Worm (Caenorhabditis elegans) whole organism, L2 larva: ENCODE data around the gene C05D11.5.

ENCODE experiments used
- C34F6.9 ChIP-seq: fragments of 150-350 bp; optimal IDR thresholded peaks from 2 replicates; lab custom pipeline; 2014; ENCODE audit warnings: missing biosample characterization, missing genetic modification characterization
- F13H6.1 ChIP-seq: sonication (generic microtip); optimal IDR thresholded peaks from 2 replicates; lab custom pipeline; 2016; ENCODE audit warnings: missing genetic modification characterization, missing compliant biosample characterization
- R02D3.7 ChIP-seq: fragments of 150-350 bp; optimal IDR thresholded peaks from 2 replicates; lab custom pipeline; 2014; ENCODE audit warnings: missing biosample characterization, missing genetic modification characterization
- Y55F3AM.14 ChIP-seq: fragments of 200-800 bp; sonication (Bioruptor generic); optimal IDR thresholded peaks from 2 replicates; lab custom pipeline; 2018; ENCODE audit warnings: mild to moderate bottlenecking, missing genetic modification characterization, missing compliant biosample characterization
- ZK546.5 ChIP-seq: sonication (generic microtip); optimal IDR thresholded peaks from 2 replicates; lab custom pipeline; 2017; ENCODE audit warnings: missing biosample characterization, missing genetic modification characterization
- alr-1 ChIP-seq: fragments of 150-350 bp; optimal IDR thresholded peaks from 2 replicates; lab custom pipeline; 2014; ENCODE audit warnings: missing biosample characterization, missing genetic modification characterization
- aly-2 ChIP-seq: fragments of 150-350 bp; optimal IDR thresholded peaks from 2 replicates; lab custom pipeline; 2014; ENCODE audit warnings: missing biosample characterization, missing genetic modification characterization
- ama-1 ChIP-seq: fragments of 150-350 bp; optimal IDR thresholded peaks from 2 replicates; lab custom pipeline; 2018; ENCODE audit warnings: inconsistent platforms
- blmp-1 ChIP-seq: sonication (generic microtip); optimal IDR thresholded peaks from 2 replicates; lab custom pipeline; 2017; ENCODE audit warnings: missing genetic modification characterization, mild to moderate bottlenecking, missing compliant biosample characterization, antibody characterized with exemption, moderate library complexity; ENCODE audit not compliant: insufficient read depth
- ceh-16 ChIP-seq: fragments of 150-350 bp; optimal IDR thresholded peaks from 2 replicates; lab custom pipeline; 2014; ENCODE audit warnings: missing biosample characterization, missing genetic modification characterization
- ceh-82 ChIP-seq: fragments of 150-350 bp; optimal IDR thresholded peaks from 2 replicates; lab custom pipeline; 2014; ENCODE audit warnings: missing biosample characterization, missing genetic modification characterization
- crh-2 ChIP-seq: sonication (generic microtip); optimal IDR thresholded peaks from 2 replicates; lab custom pipeline; 2017; ENCODE audit warnings: missing biosample characterization, missing genetic modification characterization
- dmd-4 ChIP-seq: sonication (generic microtip); optimal IDR thresholded peaks from 2 replicates; lab custom pipeline; 2017; ENCODE audit warnings: missing biosample characterization, missing genetic modification characterization
- egl-27 ChIP-seq: sonication (generic microtip); optimal IDR thresholded peaks from 3 replicates; lab custom pipeline; 2017; ENCODE audit warnings: missing biosample characterization, missing genetic modification reagents, missing genetic modification characterization
- elt-1 ChIP-seq: fragments of 150-350 bp; optimal IDR thresholded peaks from 2 replicates; lab custom pipeline; 2014; ENCODE audit warnings: missing biosample characterization, missing genetic modification characterization
- fos-1 ChIP-seq: fragments of 150-350 bp; optimal IDR thresholded peaks from 2 replicates; lab custom pipeline; 2014; ENCODE audit warnings: missing biosample characterization, missing genetic modification characterization
- lin-11 ChIP-seq: fragments of 150-350 bp; sonication (generic microtip); optimal IDR thresholded peaks from 2 replicates; lab custom pipeline; 2014; ENCODE audit warnings: missing biosample characterization, missing genetic modification characterization, inconsistent platforms, mixed read lengths
- lin-13 ChIP-seq: fragments of 150-350 bp; optimal IDR thresholded peaks from 2 replicates; lab custom pipeline; 2014; ENCODE audit warnings: missing biosample characterization, missing genetic modification reagents, missing genetic modification characterization
- lin-39 ChIP-seq: fragments of 150-350 bp; optimal IDR thresholded peaks from 2 replicates; lab custom pipeline; 2014; ENCODE audit warnings: missing biosample characterization, missing genetic modification reagents, missing genetic modification characterization
- lsy-2 ChIP-seq, 2 experiments: fragments of 150-350 bp in 1 of 2; sonication (generic microtip) in 1 of 2; optimal IDR thresholded peaks; 2 replicates each; lab custom pipeline; 2014 to 2017; ENCODE audit warnings: missing biosample characterization in 2 of 2, missing genetic modification characterization in 2 of 2
- mab-5 ChIP-seq: fragments of 150-350 bp; optimal IDR thresholded peaks from 2 replicates; lab custom pipeline; 2014; ENCODE audit warnings: missing biosample characterization, missing genetic modification characterization
- mbf-1 ChIP-seq: sonication (generic microtip); optimal IDR thresholded peaks from 2 replicates; lab custom pipeline; 2017; ENCODE audit warnings: missing biosample characterization, missing genetic modification characterization
- mdl-1 ChIP-seq, 2 experiments: fragments of 150-350 bp in 1 of 2; sonication (generic microtip) in 1 of 2; optimal IDR thresholded peaks; 2 replicates each; lab custom pipeline; 2017; ENCODE audit warnings: missing biosample characterization in 2 of 2, missing genetic modification characterization in 2 of 2
- nhr-10 ChIP-seq: sonication (generic microtip); optimal IDR thresholded peaks from 2 replicates; lab custom pipeline; 2017; ENCODE audit warnings: missing biosample characterization, missing genetic modification characterization
- nhr-11 ChIP-seq: fragments of 150-350 bp; optimal IDR thresholded peaks from 2 replicates; lab custom pipeline; 2014; ENCODE audit warnings: missing biosample characterization, missing genetic modification characterization
- nhr-129 ChIP-seq: fragments of 150-350 bp; optimal IDR thresholded peaks from 2 replicates; lab custom pipeline; 2014; ENCODE audit warnings: missing biosample characterization, missing genetic modification characterization
- nhr-21 ChIP-seq: fragments of 150-350 bp; optimal IDR thresholded peaks from 2 replicates; lab custom pipeline; 2014; ENCODE audit warnings: missing biosample characterization, missing genetic modification characterization
- nhr-237 ChIP-seq: fragments of 150-350 bp; optimal IDR thresholded peaks from 2 replicates; lab custom pipeline; 2014; ENCODE audit warnings: missing biosample characterization, missing genetic modification characterization
- nhr-25 ChIP-seq: fragments of 150-350 bp; sonication (generic microtip); optimal IDR thresholded peaks from 3 replicates; lab custom pipeline; 2014; ENCODE audit warnings: missing biosample characterization, missing genetic modification characterization
- nhr-6 ChIP-seq: fragments of 150-350 bp; optimal IDR thresholded peaks from 2 replicates; lab custom pipeline; 2014; ENCODE audit warnings: missing biosample characterization, missing genetic modification characterization
- nhr-77 ChIP-seq: fragments of 150-350 bp; optimal IDR thresholded peaks from 2 replicates; lab custom pipeline; 2014; ENCODE audit warnings: missing biosample characterization, missing genetic modification characterization
- peb-1 ChIP-seq: fragments of 150-350 bp; optimal IDR thresholded peaks from 2 replicates; lab custom pipeline; 2014; ENCODE audit warnings: missing biosample characterization, missing genetic modification characterization
- sem-4 ChIP-seq: fragments of 150-350 bp; optimal IDR thresholded peaks from 2 replicates; lab custom pipeline; 2014; ENCODE audit warnings: missing biosample characterization, missing genetic modification reagents, missing genetic modification characterization
- skn-1 ChIP-seq: sonication (generic microtip); optimal IDR thresholded peaks from 2 replicates; lab custom pipeline; 2017; ENCODE audit warnings: missing biosample characterization, missing genetic modification characterization
- sma-3 ChIP-seq: sonication (generic microtip); optimal IDR thresholded peaks from 2 replicates; lab custom pipeline; 2016; ENCODE audit warnings: missing genetic modification reagents, missing genetic modification characterization, missing compliant biosample characterization
- sma-9 ChIP-seq, 2 experiments: fragments of 150-350 bp in 1 of 2; sonication (generic microtip) in 1 of 2; optimal IDR thresholded peaks; 2 replicates each; lab custom pipeline; 2014 to 2016; ENCODE audit warnings: missing genetic modification characterization in 2 of 2, mild to moderate bottlenecking in 1 of 2, missing biosample characterization in 1 of 2, missing compliant biosample characterization in 1 of 2, missing genetic modification reagents in 1 of 2, moderate library complexity in 1 of 2
- snpc-4 ChIP-seq: fragments of 150-350 bp; optimal IDR thresholded peaks from 2 replicates; lab custom pipeline; 2014; ENCODE audit warnings: missing biosample characterization, missing genetic modification characterization
- unc-39 ChIP-seq: fragments of 150-350 bp; optimal IDR thresholded peaks from 2 replicates; lab custom pipeline; 2014; ENCODE audit warnings: missing biosample characterization, missing genetic modification characterization
- unc-55 ChIP-seq: fragments of 150-350 bp; sonication (generic microtip); optimal IDR thresholded peaks from 3 replicates; lab custom pipeline; 2014; ENCODE audit warnings: missing biosample characterization, missing genetic modification reagents, missing genetic modification characterization
- unc-62 ChIP-seq: fragments of 150-350 bp; optimal IDR thresholded peaks from 2 replicates; lab custom pipeline; 2014; ENCODE audit warnings: missing biosample characterization, missing genetic modification reagents, missing genetic modification characterization
- zag-1 ChIP-seq: fragments of 150-350 bp; optimal IDR thresholded peaks from 2 replicates; lab custom pipeline; 2014; ENCODE audit warnings: missing biosample characterization, missing genetic modification characterization
- ztf-1 ChIP-seq: fragments of 200-800 bp; sonication (Bioruptor generic); conservative IDR thresholded peaks from 2 replicates; pipeline ENCODE4 v1.3.6; 2022; ENCODE audit warnings: missing genetic modification characterization, missing compliant biosample characterization
- ztf-11 ChIP-seq: sonication (generic microtip); optimal IDR thresholded peaks from 2 replicates; lab custom pipeline; 2017; ENCODE audit warnings: missing biosample characterization, missing genetic modification characterization
- ztf-4 ChIP-seq: fragments of 150-350 bp; optimal IDR thresholded peaks from 2 replicates; lab custom pipeline; 2014; ENCODE audit warnings: missing biosample characterization, missing genetic modification characterization

Gene C05D11.5

DNA sequence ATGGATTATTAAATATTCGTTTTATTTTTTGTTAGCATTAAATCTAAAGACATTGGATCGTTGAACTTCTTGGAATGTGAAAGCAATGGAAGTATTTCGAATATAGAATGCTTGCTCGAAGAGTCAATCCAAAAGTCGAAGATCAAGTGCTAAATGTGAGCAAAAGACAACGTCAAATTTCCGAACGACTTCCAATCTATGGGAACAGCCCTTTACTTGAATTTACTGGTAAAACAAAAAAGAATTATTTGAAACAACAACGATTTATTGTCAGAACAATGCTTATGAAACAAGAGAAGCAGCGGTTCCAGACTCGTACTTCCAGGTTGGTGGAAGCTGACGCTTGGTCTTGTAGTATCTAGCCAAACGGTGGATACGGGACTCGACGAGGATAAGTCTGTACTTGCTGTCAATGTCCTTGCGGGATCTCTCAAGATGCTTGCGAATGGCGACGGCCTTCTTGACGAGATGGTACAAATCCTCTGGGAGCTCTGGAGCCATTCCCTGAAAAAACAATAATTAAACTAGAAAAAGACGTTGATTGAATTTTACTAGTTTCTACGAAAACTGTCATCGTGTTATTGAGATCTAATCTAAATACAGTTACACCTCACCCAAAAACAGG, 37.9 kb downstream of the C05D11.5 start:
- TF ChIP-seq ztf-11 (tag; lab: Kevin White, UChicago) (no peak), lin-11 (tag; lab: Kevin White, UChicago) (no peak), nhr-77 (tag; lab: Kevin White, UChicago) (no peak), nhr-129 (tag; lab: Kevin White, UChicago) (no peak), ceh-16 (no peak), R02D3.7 (no peak), elt-1 (no peak), nhr-10 (tag; lab: Kevin White, UChicago) (no peak), nhr-237 (tag; lab: Kevin White, UChicago) (no peak)

- TF ChIP-seq ztf-1 (GFP tag; lab: Robert Waterston, UW), result no peak
- TF ChIP-seq ceh-16, result no peak
- TF ChIP-seq lin-39, result no peak
- TF ChIP-seq mbf-1 (tag; lab: Kevin White, UChicago), result no peak
- TF ChIP-seq aly-2 (tag; lab: Kevin White, UChicago), result no peak
- TF ChIP-seq, all 48 proteins: peak for 0
Observed at ce11 chrIII:6368524-6368923, 43.3 kb downstream of the C05D11.5 start.

ce11 chrIII:6367712-6368111, 44.1 kb downstream of the C05D11.5 start, which contains the start of the genes C56G2.15 and thoc-2:
TSS of gene C56G2.15 (minus strand) at chrIII:6367899.
TSS of gene thoc-2 (plus strand) at chrIII:6368042.
- no peak for TF ChIP-seq alr-1 (tag; lab: Kevin White, UChicago)
- peak; percentile 24 for TF ChIP-seq unc-55 (GFP tag; lab: Kevin White, UChicago)
- TF ChIP-seq aly-2 (tag; lab: Kevin White, UChicago), result no peak
- TF ChIP-seq unc-62 (GFP tag; lab: Kevin White, UChicago), result no peak
- TF ChIP-seq peb-1 (tag; lab: Kevin White, UChicago), result no peak
- no peak for TF ChIP-seq zag-1
- TF ChIP-seq ztf-4, result no peak
- no peak for TF ChIP-seq nhr-237 (tag; lab: Kevin White, UChicago)
- TF ChIP-seq Y55F3AM.14 (GFP tag; lab: Kevin White, UChicago), result no peak
- no peak for TF ChIP-seq elt-1
- TF ChIP-seq lin-39, result no peak
- TF ChIP-seq sma-3 (GFP tag; lab: Kevin White, UChicago), result no peak
- TF ChIP-seq fos-1 (tag; lab: Kevin White, UChicago), result no peak
- TF ChIP-seq mbf-1 (tag; lab: Kevin White, UChicago), result no peak
- no peak for TF ChIP-seq R02D3.7
- TF ChIP-seq unc-39 (tag; lab: Kevin White, UChicago), result no peak
- no peak for TF ChIP-seq F13H6.1 (tag; lab: Kevin White, UChicago)
- no peak for TF ChIP-seq ceh-16
- TF ChIP-seq nhr-21, result no peak
- no peak for TF ChIP-seq lin-13
- TF ChIP-seq ztf-1 (GFP tag; lab: Robert Waterston, UW), result no peak
- TF ChIP-seq C34F6.9, result no peak
- no peak for TF ChIP-seq sma-9 (GFP tag; optimal IDR thresholded peaks at IDR 0.05; lab: Kevin White, UChicago)
- no peak for TF ChIP-seq sma-9 (tag; optimal IDR thresholded peaks at IDR 0.05; lab: Kevin White, UChicago)
- TF ChIP-seq ZK546.5 (tag; lab: Kevin White, UChicago), result no peak
- no peak for TF ChIP-seq egl-27 (tag; lab: Kevin White, UChicago)
- TF ChIP-seq snpc-4 (tag; lab: Kevin White, UChicago), result no peak
- TF ChIP-seq dmd-4 (tag; lab: Kevin White, UChicago), result no peak
- no peak for TF ChIP-seq ceh-82 (tag; lab: Kevin White, UChicago)
- TF ChIP-seq lsy-2 (tag; optimal IDR thresholded peaks at IDR 0.05; lab: Kevin White, UChicago), result peak in 1 of 2 experiments; percentile 63
- peak; percentile 4 for TF ChIP-seq nhr-25
- no peak for TF ChIP-seq nhr-77 (tag; lab: Kevin White, UChicago)
- TF ChIP-seq blmp-1, result no peak
- TF ChIP-seq nhr-11 (tag; lab: Kevin White, UChicago), result no peak
- peak; percentile 45 for TF ChIP-seq nhr-129 (tag; lab: Kevin White, UChicago)
- TF ChIP-seq lin-11 (tag; lab: Kevin White, UChicago), result no peak

DNA sequence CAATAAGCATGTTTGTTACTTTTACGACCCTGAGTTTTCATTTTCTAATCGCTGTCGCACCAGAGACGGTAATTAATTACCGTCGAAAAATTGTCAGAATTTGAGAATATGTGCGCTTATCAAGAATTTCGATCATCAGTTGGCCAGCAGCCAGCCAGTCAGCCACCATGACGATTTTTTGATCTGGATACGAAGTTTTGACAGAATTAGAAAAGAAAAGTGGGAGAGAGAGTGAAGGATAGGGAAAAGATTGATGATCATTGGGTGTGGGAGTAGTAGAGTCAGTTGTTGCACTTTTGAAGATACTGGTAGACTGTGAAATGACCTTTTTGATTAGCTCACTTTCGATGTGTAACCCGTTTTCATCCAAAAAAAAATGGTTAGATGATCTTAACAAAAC, 47.4 kb downstream of the C05D11.5 start:
- TF ChIP-seq nhr-77 (tag; lab: Kevin White, UChicago), result no peak
- peak; percentile 54 for TF ChIP-seq nhr-129 (tag; lab: Kevin White, UChicago)
- TF ChIP-seq skn-1 (tag; lab: Kevin White, UChicago), result no peak
- TF ChIP-seq ztf-1 (GFP tag; lab: Robert Waterston, UW), result no peak
- peak; percentile 55 for TF ChIP-seq ama-1 (lab: Kevin White, UChicago)
- TF ChIP-seq lin-11 (tag; lab: Kevin White, UChicago), result no peak
- peak; percentile 31 for TF ChIP-seq elt-1
- peak; percentile 7 for TF ChIP-seq unc-62 (GFP tag; lab: Kevin White, UChicago)
- TF ChIP-seq R02D3.7, result no peak
- TF ChIP-seq Y55F3AM.14 (GFP tag; lab: Kevin White, UChicago), result no peak
- peak; percentile 55 for TF ChIP-seq sem-4
- TF ChIP-seq lsy-2 (tag; optimal IDR thresholded peaks at IDR 0.05; lab: Kevin White, UChicago), result peak in 1 of 2 experiments; percentile 28
- TF ChIP-seq mab-5 (tag; lab: Kevin White, UChicago), result peak; percentile 9
- TF ChIP-seq nhr-21, result peak; percentile 16
- TF ChIP-seq ztf-4, result no peak
- TF ChIP-seq crh-2 (tag; lab: Kevin White, UChicago), result no peak
- TF ChIP-seq nhr-25, result peak; percentile 82
- peak; percentile 13 for TF ChIP-seq fos-1 (tag; lab: Kevin White, UChicago)
- TF ChIP-seq sma-3 (GFP tag; lab: Kevin White, UChicago), result peak; percentile 10
- no peak for TF ChIP-seq nhr-10 (tag; lab: Kevin White, UChicago)
- peak; percentile 99 for TF ChIP-seq ceh-16
- TF ChIP-seq egl-27 (tag; lab: Kevin White, UChicago), result peak; percentile 67
- TF ChIP-seq mdl-1 (tag; optimal IDR thresholded peaks at IDR 0.05; lab: Kevin White, UChicago), result no peak
- TF ChIP-seq nhr-237 (tag; lab: Kevin White, UChicago), result no peak
- TF ChIP-seq nhr-6, result peak; percentile 46
- TF ChIP-seq blmp-1, result peak; percentile 97
